Worm (Caenorhabditis elegans): Measurements from ENCODE around the gene gar-3.

DNA sequence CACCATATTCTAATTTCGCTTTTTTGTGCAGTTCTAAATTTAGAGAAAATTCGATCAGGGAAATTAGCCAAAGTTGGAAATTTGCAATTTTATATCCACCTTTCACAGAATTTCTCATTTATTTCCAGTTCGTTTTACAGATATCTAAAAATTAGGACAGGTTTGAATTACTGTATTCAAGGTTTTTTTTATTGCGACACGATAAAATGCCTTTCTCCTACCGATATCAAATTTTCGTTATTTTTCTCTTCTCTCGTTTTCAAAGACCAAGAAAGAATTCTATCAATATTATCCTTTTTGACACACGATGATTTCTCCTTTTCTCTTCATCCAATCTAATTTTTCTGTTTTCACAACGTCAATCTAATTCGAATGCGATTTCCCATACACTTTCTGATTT is 33.0 kb downstream of the gar-3 start, which contains the start of gene C53A5.13:
- TF ChIP-seq fos-1 (tag; optimal IDR thresholded peaks at IDR 0.05) (no peak), ceh-82 (tag; optimal IDR thresholded peaks at IDR 0.05) (no peak), nhr-10 (tag; optimal IDR thresholded peaks at IDR 0.05) (no peak), mbf-1 (tag; optimal IDR thresholded peaks at IDR 0.05) (no peak)

All from whole organism, L2 larva.